Fruit fly (Drosophila melanogaster): ENCODE measurements around the gene CG12105.

CG12105 gene

dm6 chr3L:1591692-1592371 lies 23.8 kb downstream of the CG12105 start (continued):
- peak; percentile 25; the same call in 1 of the 3 replicates for TF ChIP-seq tgo (GFP tag; IDR thresholded peaks at IDR 0.05)
- TF ChIP-seq CG14710 (tag; optimal IDR thresholded peaks at IDR 0.05) = peak; percentile 1
- no peak for TF ChIP-seq CG1603 (tag; optimal IDR thresholded peaks at IDR 0.05)
- TF ChIP-seq ttk (GFP tag; IDR thresholded peaks at IDR 0.05) = no peak
- TF ChIP-seq pum (GFP tag; optimal IDR thresholded peaks at IDR 0.05) = no peak
- peak; percentile 93 for TF ChIP-seq schlank (tag; optimal IDR thresholded peaks at IDR 0.05)
- no peak for TF ChIP-seq Ets65A (GFP tag)
- peak; percentile 4 for TF ChIP-seq CG6654 (GFP tag; optimal IDR thresholded peaks at IDR 0.05)
- TF ChIP-seq CG1024 (GFP tag; IDR thresholded peaks at IDR 0.05) = no peak
- TF ChIP-seq ato (GFP tag; IDR thresholded peaks at IDR 0.05; ENCODE audit: partially characterized antibody) = no peak
- peak; percentile 47; the same call in 1 of the 2 replicates for TF ChIP-seq Nf-YA (GFP tag; IDR thresholded peaks at IDR 0.05)
- peak; percentile 70 for TF ChIP-seq CG11247 (GFP tag; IDR thresholded peaks at IDR 0.05)
- peak; percentile 62 for TF ChIP-seq CG3995 (GFP tag; optimal IDR thresholded peaks at IDR 0.05)
- no peak for TF ChIP-seq ham (GFP tag; IDR thresholded peaks at IDR 0.05)
- TF ChIP-seq Awh (GFP tag; IDR thresholded peaks at IDR 0.05) = peak; percentile 61; the same call in 1 of the 2 replicates
- TF ChIP-seq klu (GFP tag; IDR thresholded peaks at IDR 0.05) = no peak
- TF ChIP-seq CG7357 (GFP tag; IDR thresholded peaks at IDR 0.05) = no peak
- peak; percentile 71 for TF ChIP-seq crc (GFP tag; optimal IDR thresholded peaks at IDR 0.05)
- peak; percentile 83 for TF ChIP-seq CG34376 (GFP tag; optimal IDR thresholded peaks at IDR 0.05)
- TF ChIP-seq Bgb (GFP tag; IDR thresholded peaks at IDR 0.05; ENCODE audit: partially characterized antibody) = no peak
- TF ChIP-seq gce (GFP tag; IDR thresholded peaks at IDR 0.05) = no peak; the same call in 2 of the 3 replicates
- peak; percentile 55; the same call in 1 of the 2 replicates for TF ChIP-seq CG11085 (GFP tag; IDR thresholded peaks at IDR 0.05)
- peak; percentile 37 for TF ChIP-seq Bdp1 (GFP tag; optimal IDR thresholded peaks at IDR 0.05)
- TF ChIP-seq ranshi (GFP tag; IDR thresholded peaks at IDR 0.05) = peak; percentile 55; the same call in 1 of the 2 replicates
- TF ChIP-seq zf30C (GFP tag; optimal IDR thresholded peaks at IDR 0.05) = no peak
- TF ChIP-seq Fer3 (tag; optimal IDR thresholded peaks at IDR 0.05) = peak; percentile 88
- no peak for TF ChIP-seq Sox102F (GFP tag; optimal IDR thresholded peaks at IDR 0.05)
- peak; percentile 62 for TF ChIP-seq corto (GFP tag; optimal IDR thresholded peaks at IDR 0.05)
- TF ChIP-seq row (GFP tag; IDR thresholded peaks at IDR 0.05) = no peak
- TF ChIP-seq CG3065 (GFP tag; optimal IDR thresholded peaks at IDR 0.05) = peak; percentile 3
- peak; percentile 67 for TF ChIP-seq ci (GFP tag; IDR thresholded peaks at IDR 0.05)
- TF ChIP-seq CG11696 (GFP tag; IDR thresholded peaks at IDR 0.05) = peak; percentile 47; the same call in 1 of the 2 replicates
- TF ChIP-seq CG10274 (GFP tag; optimal IDR thresholded peaks at IDR 0.05) = peak; percentile 71
- TF ChIP-seq CG8765 (GFP tag; IDR thresholded peaks at IDR 0.05) = no peak
- no peak for TF ChIP-seq kni (GFP tag; optimal IDR thresholded peaks at IDR 0.05)
- TF ChIP-seq jumu (GFP tag; optimal IDR thresholded peaks at IDR 0.05) = no peak
- no peak for TF ChIP-seq sqz (GFP tag; optimal IDR thresholded peaks at IDR 0.05)
- peak; percentile 57 for TF ChIP-seq CG15696 (tag; optimal IDR thresholded peaks at IDR 0.05)
- peak; percentile 76 for TF ChIP-seq ATbp (GFP tag; optimal IDR thresholded peaks at IDR 0.05)
- TF ChIP-seq Optix (GFP tag; IDR thresholded peaks at IDR 0.05) = no peak
- TF ChIP-seq jigr1 (GFP tag; IDR thresholded peaks at IDR 0.05) = no peak
- TF ChIP-seq CG8388 (GFP tag; optimal IDR thresholded peaks at IDR 0.05) = no peak
- TF ChIP-seq B-H1 (GFP tag; IDR thresholded peaks at IDR 0.05) = no peak; the same call in 2 of the 3 replicates
- peak; percentile 86 for TF ChIP-seq MTF-1 (GFP tag; optimal IDR thresholded peaks at IDR 0.05; ENCODE audit: borderline replicate concordance)
- no peak for TF ChIP-seq dm (GFP tag; optimal IDR thresholded peaks at IDR 0.05)
- no peak for TF ChIP-seq dati (GFP tag; IDR thresholded peaks at IDR 0.05)
- TF ChIP-seq inv (GFP tag; IDR thresholded peaks at IDR 0.05; ENCODE audit: partially characterized antibody) = no peak
- peak; percentile 97 for TF ChIP-seq Med (GFP tag)
- TF ChIP-seq D (optimal IDR thresholded peaks at IDR 0.05) = no peak
- TF ChIP-seq D (GFP tag; optimal IDR thresholded peaks at IDR 0.05) = peak; percentile 15
- peak; percentile 64 for TF ChIP-seq NK7.1 (GFP tag; optimal IDR thresholded peaks at IDR 0.05)
